Worm (Caenorhabditis elegans) whole organism, L2 larva: Measurements from ENCODE around the gene wago-10.

ENCODE experiments used
- crh-2 ChIP-seq: sonication (generic microtip); optimal IDR thresholded peaks from 2 replicates; lab custom pipeline; 2017; ENCODE audit warnings: missing biosample characterization, missing genetic modification characterization
- egl-27 ChIP-seq: sonication (generic microtip); optimal IDR thresholded peaks from 3 replicates; lab custom pipeline; 2017; ENCODE audit warnings: missing biosample characterization, missing genetic modification reagents, missing genetic modification characterization
- lin-13 ChIP-seq: fragments of 150-350 bp; optimal IDR thresholded peaks from 2 replicates; lab custom pipeline; 2014; ENCODE audit warnings: missing biosample characterization, missing genetic modification reagents, missing genetic modification characterization
- mdl-1 ChIP-seq, 2 experiments: fragments of 150-350 bp in 1 of 2; sonication (generic microtip) in 1 of 2; optimal IDR thresholded peaks; 2 replicates each; lab custom pipeline; 2017; ENCODE audit warnings: missing biosample characterization in 2 of 2, missing genetic modification characterization in 2 of 2
- nhr-237 ChIP-seq: fragments of 150-350 bp; optimal IDR thresholded peaks from 2 replicates; lab custom pipeline; 2014; ENCODE audit warnings: missing biosample characterization, missing genetic modification characterization
- nhr-77 ChIP-seq: fragments of 150-350 bp; optimal IDR thresholded peaks from 2 replicates; lab custom pipeline; 2014; ENCODE audit warnings: missing biosample characterization, missing genetic modification characterization
- unc-62 ChIP-seq: fragments of 150-350 bp; optimal IDR thresholded peaks from 2 replicates; lab custom pipeline; 2014; ENCODE audit warnings: missing biosample characterization, missing genetic modification reagents, missing genetic modification characterization
- ztf-11 ChIP-seq: sonication (generic microtip); optimal IDR thresholded peaks from 2 replicates; lab custom pipeline; 2017; ENCODE audit warnings: missing biosample characterization, missing genetic modification characterization

DNA sequence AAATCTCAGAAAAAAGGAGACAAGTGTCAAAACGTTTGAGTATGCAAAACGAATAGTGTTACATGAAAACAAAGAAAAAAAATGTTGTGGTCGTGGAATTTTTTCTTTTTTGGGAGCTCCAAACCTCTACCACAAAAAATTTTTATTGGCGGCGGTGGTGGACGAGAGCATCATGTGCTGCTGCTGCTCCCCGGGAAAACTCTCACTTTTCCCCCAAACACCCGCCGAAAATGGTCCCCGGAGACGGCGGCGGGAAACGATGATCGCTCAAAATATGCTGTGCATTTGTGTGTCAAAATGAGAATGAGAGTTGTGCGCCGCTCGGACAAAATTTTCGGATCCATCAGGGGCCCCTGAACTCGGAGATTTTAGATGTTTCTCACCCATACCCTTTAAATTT lies 47.4 kb upstream of the wago-10 start:
- TF ChIP-seq unc-62 (GFP tag; lab: Kevin White, UChicago) = no peak
- no peak for TF ChIP-seq lin-13
- no peak for TF ChIP-seq ztf-11 (tag; lab: Kevin White, UChicago)
- no peak for TF ChIP-seq egl-27 (tag; lab: Kevin White, UChicago)
- TF ChIP-seq nhr-77 = no peak
- TF ChIP-seq nhr-237 (tag; lab: Kevin White, UChicago) = no peak
- no peak for TF ChIP-seq mdl-1 (tag; optimal IDR thresholded peaks at IDR 0.05; lab: Kevin White, UChicago)
- TF ChIP-seq crh-2 (tag; lab: Kevin White, UChicago) = no peak
